Fruit fly (Drosophila melanogaster) whole organism, embryonic: Measurements from ENCODE around the gene capu.

ENCODE experiments used
- ATbp ChIP-seq: fragments of 200-800 bp; sonication (Bioruptor generic); optimal IDR thresholded peaks from 2 replicates; lab custom pipeline; 2017; ENCODE audit warnings: missing biosample characterization, mild to moderate bottlenecking, missing genetic modification characterization, missing genetic modification reagents
- Asciz ChIP-seq: fragments of 200-800 bp; sonication (Bioruptor generic); optimal IDR thresholded peaks from 2 replicates; lab custom pipeline; 2017; ENCODE audit warnings: missing biosample characterization, mild to moderate bottlenecking, missing genetic modification characterization, missing genetic modification reagents
- CG10267 ChIP-seq: fragments of 200-800 bp; sonication (Bioruptor generic); optimal IDR thresholded peaks from 2 replicates; lab custom pipeline; 2018; ENCODE audit warnings: missing biosample characterization, mild to moderate bottlenecking, missing genetic modification characterization, moderate library complexity
- CG11456 ChIP-seq: fragments of 200-800 bp; sonication (Bioruptor generic); IDR thresholded peaks from 3 replicates; pipeline ENCODE4 v1.3.6; 2022; ENCODE audit warnings: missing biosample characterization, missing genetic modification characterization
- CG12155 ChIP-seq: fragments of 200-800 bp; sonication (Bioruptor generic); optimal IDR thresholded peaks from 3 replicates; lab custom pipeline; 2016; ENCODE audit warnings: missing biosample characterization, missing genetic modification characterization
- CG12299 ChIP-seq: fragments of 200-800 bp; sonication (Bioruptor generic); optimal IDR thresholded peaks from 2 replicates; lab custom pipeline; 2018; ENCODE audit warnings: missing biosample characterization, mild to moderate bottlenecking, missing genetic modification characterization
- CG15073 ChIP-seq: fragments of 200-800 bp; sonication (Bioruptor generic); optimal IDR thresholded peaks from 2 replicates; lab custom pipeline; 2016; ENCODE audit warnings: missing biosample characterization, missing genetic modification characterization
- CG15269 ChIP-seq: fragments of 200-800 bp; sonication (Bioruptor generic); optimal IDR thresholded peaks from 2 replicates; lab custom pipeline; 2018; ENCODE audit warnings: missing biosample characterization, mild to moderate bottlenecking, missing genetic modification characterization, moderate library complexity
- CG15696 ChIP-seq: fragments of 200-800 bp; sonication (Bioruptor generic); optimal IDR thresholded peaks from 2 replicates; lab custom pipeline; 2019; ENCODE audit warnings: missing biosample characterization, mild to moderate bottlenecking, missing genetic modification characterization, moderate library complexity
- CG16813 ChIP-seq: fragments of 200-800 bp; sonication (Bioruptor generic); IDR thresholded peaks from 3 replicates; pipeline ENCODE4 v1.3.6; 2022; ENCODE audit warnings: missing biosample characterization, missing genetic modification characterization; ENCODE audit not compliant: partially characterized antibody
- CG2875 ChIP-seq: fragments of 200-800 bp; sonication (Bioruptor generic); optimal IDR thresholded peaks from 2 replicates; lab custom pipeline; 2017; ENCODE audit warnings: missing biosample characterization, mild to moderate bottlenecking, missing genetic modification characterization, missing genetic modification reagents
- CG3065 ChIP-seq: fragments of 200-800 bp; sonication (Bioruptor generic); optimal IDR thresholded peaks from 2 replicates; lab custom pipeline; 2016; ENCODE audit warnings: missing biosample characterization, missing genetic modification characterization
- CG31388 ChIP-seq: fragments of 200-800 bp; sonication (Bioruptor generic); optimal IDR thresholded peaks from 2 replicates; lab custom pipeline; 2016; ENCODE audit warnings: missing biosample characterization, missing genetic modification characterization
- CG3281 ChIP-seq: fragments of 200-800 bp; sonication (Bioruptor generic); optimal IDR thresholded peaks from 3 replicates; lab custom pipeline; 2017; ENCODE audit warnings: missing biosample characterization, mild to moderate bottlenecking, missing genetic modification characterization
- CG34376 ChIP-seq: fragments of 200-800 bp; sonication (Bioruptor generic); optimal IDR thresholded peaks from 2 replicates; lab custom pipeline; 2018; ENCODE audit warnings: missing biosample characterization, mild to moderate bottlenecking, missing genetic modification characterization
- CG34422 ChIP-seq: fragments of 200-800 bp; sonication (Bioruptor generic); IDR thresholded peaks from 3 replicates; pipeline ENCODE4 v1.3.6; 2022; ENCODE audit warnings: missing biosample characterization, missing genetic modification characterization
- CG4424 ChIP-seq: fragments of 200-800 bp; sonication (Bioruptor generic); optimal IDR thresholded peaks from 3 replicates; lab custom pipeline; 2016; ENCODE audit warnings: missing biosample characterization, missing genetic modification characterization
- CG9727 ChIP-seq: fragments of 200-800 bp; sonication (Bioruptor generic); optimal IDR thresholded peaks from 3 replicates; lab custom pipeline; 2017; ENCODE audit warnings: missing biosample characterization, mild to moderate bottlenecking, missing genetic modification characterization
- Elba2 ChIP-seq: fragments of 200-800 bp; sonication (Bioruptor generic); optimal IDR thresholded peaks from 3 replicates; lab custom pipeline; 2016; ENCODE audit warnings: missing biosample characterization, missing genetic modification characterization
- HmgZ ChIP-seq: fragments of 200-800 bp; sonication (Bioruptor generic); optimal IDR thresholded peaks from 2 replicates; lab custom pipeline; 2018; ENCODE audit warnings: missing biosample characterization, mild to moderate bottlenecking, missing genetic modification characterization
- Hmr ChIP-seq: fragments of 200-800 bp; sonication (Bioruptor generic); optimal IDR thresholded peaks from 3 replicates; lab custom pipeline; 2017; ENCODE audit warnings: mild to moderate bottlenecking, missing biosample characterization, missing genetic modification reagents, missing genetic modification characterization
- Lim3 ChIP-seq: fragments of 200-800 bp; sonication (Bioruptor generic); IDR thresholded peaks from 2 replicates; pipeline ENCODE4 v1.3.6; 2022; ENCODE audit warnings: missing biosample characterization, missing genetic modification characterization
- Med ChIP-seq: fragments of 200-800 bp; sonication (Bioruptor generic); peaks from one replicate; lab custom pipeline; 2016; ENCODE audit warnings: missing biosample characterization, missing genetic modification characterization, mild to moderate bottlenecking, inconsistent platforms, moderate library complexity
- PHDP ChIP-seq: fragments of 200-800 bp; sonication (Bioruptor generic); optimal IDR thresholded peaks from 3 replicates; lab custom pipeline; 2018; ENCODE audit warnings: missing biosample characterization, mild to moderate bottlenecking, missing genetic modification characterization, moderate library complexity
- Pdp1 ChIP-seq, 2 experiments: fragments of 200-800 bp; sonication (Bioruptor generic); optimal IDR thresholded peaks; 3 replicates each; lab custom pipeline; 2016; ENCODE audit warnings: missing biosample characterization in 2 of 2, missing genetic modification characterization in 2 of 2, mild to moderate bottlenecking in 1 of 2, moderate library complexity in 1 of 2
- Sry-δ ChIP-seq: fragments of 200-800 bp; sonication (Bioruptor generic); optimal IDR thresholded peaks from 2 replicates; lab custom pipeline; 2016; ENCODE audit warnings: missing biosample characterization, missing genetic modification characterization
- Taf1 ChIP-seq: fragments of 200-800 bp; sonication (Bioruptor generic); IDR thresholded peaks from 2 replicates; pipeline ENCODE4 v1.3.6; 2022; ENCODE audit warnings: missing biosample characterization, missing genetic modification characterization
- ac ChIP-seq: fragments of 200-800 bp; sonication (Bioruptor generic); optimal IDR thresholded peaks from 3 replicates; lab custom pipeline; 2017; ENCODE audit warnings: missing biosample characterization, mild to moderate bottlenecking, missing genetic modification characterization
- bsh ChIP-seq, 2 experiments: fragments of 200-800 bp; sonication (Bioruptor generic); optimal IDR thresholded peaks; 2 replicates each; lab custom pipeline; 2017 to 2018; ENCODE audit warnings: mild to moderate bottlenecking in 2 of 2, missing biosample characterization in 2 of 2, missing genetic modification characterization in 2 of 2, moderate library complexity in 1 of 2
- cas ChIP-seq: fragments of 200-800 bp; sonication (Bioruptor generic); IDR thresholded peaks from 2 replicates; pipeline ENCODE4 v1.3.6; 2022; ENCODE audit warnings: missing biosample characterization, missing genetic modification characterization
- chif ChIP-seq, 2 experiments: fragments of 200-800 bp; sonication (Bioruptor generic); optimal IDR thresholded peaks; 3 replicates each; lab custom pipeline; 2016; ENCODE audit warnings: missing biosample characterization in 2 of 2, missing genetic modification characterization in 2 of 2
- ci ChIP-seq: fragments of 200-800 bp; sonication (Bioruptor generic); IDR thresholded peaks from 3 replicates; pipeline ENCODE4 v1.3.6; 2022; ENCODE audit warnings: missing biosample characterization, missing genetic modification characterization
- corto ChIP-seq: fragments of 200-800 bp; sonication (Bioruptor generic); optimal IDR thresholded peaks from 2 replicates; lab custom pipeline; 2016; ENCODE audit warnings: missing biosample characterization, mild to moderate bottlenecking, missing genetic modification characterization, moderate library complexity
- dimm ChIP-seq: fragments of 200-800 bp; sonication (Bioruptor generic); IDR thresholded peaks from 2 replicates; pipeline ENCODE4 v1.3.6; 2022; ENCODE audit warnings: missing biosample characterization, missing genetic modification characterization
- dmrt11E ChIP-seq: fragments of 200-800 bp; sonication (Bioruptor generic); optimal IDR thresholded peaks from 3 replicates; lab custom pipeline; 2018; ENCODE audit warnings: missing biosample characterization, mild to moderate bottlenecking, missing genetic modification characterization, moderate library complexity
- dmrt99B ChIP-seq: fragments of 200-800 bp; sonication (Bioruptor generic); optimal IDR thresholded peaks from 2 replicates; lab custom pipeline; 2018; ENCODE audit warnings: missing biosample characterization, mild to moderate bottlenecking, missing genetic modification characterization, moderate library complexity
- dysf ChIP-seq: fragments of 200-800 bp; sonication (Bioruptor generic); IDR thresholded peaks from 3 replicates; pipeline ENCODE4 v1.3.6; 2022; ENCODE audit warnings: missing biosample characterization, missing genetic modification characterization
- esg ChIP-seq: fragments of 200-800 bp; sonication (Bioruptor generic); conservative IDR thresholded peaks from 2 replicates; pipeline ENCODE4 v1.3.6; 2022; ENCODE audit warnings: missing biosample characterization, missing genetic modification characterization
- gcm2 ChIP-seq: fragments of 200-800 bp; sonication (Bioruptor generic); optimal IDR thresholded peaks from 2 replicates; lab custom pipeline; 2016; ENCODE audit warnings: missing biosample characterization, missing genetic modification characterization
- jing ChIP-seq: fragments of 200-800 bp; sonication (Bioruptor generic); optimal IDR thresholded peaks from 2 replicates; lab custom pipeline; 2018; ENCODE audit warnings: missing biosample characterization, mild to moderate bottlenecking, missing genetic modification characterization
- knrl ChIP-seq: fragments of 200-800 bp; sonication (Bioruptor generic); IDR thresholded peaks from 3 replicates; pipeline ENCODE4 v1.3.6; 2022; ENCODE audit warnings: missing biosample characterization, missing genetic modification characterization; ENCODE audit not compliant: partially characterized antibody
- lilli ChIP-seq: fragments of 200-800 bp; sonication (Bioruptor generic); optimal IDR thresholded peaks from 3 replicates; lab custom pipeline; 2016; ENCODE audit warnings: missing biosample characterization, missing genetic modification characterization
- lov ChIP-seq, 2 experiments: fragments of 200-800 bp in 1 of 2; fragments of >200 bp in 1 of 2; sonication (Bioruptor generic) in 1 of 2; IDR thresholded peaks in 1 of 2; optimal IDR thresholded peaks in 1 of 2; 2 replicates in 1 of 2; 3 replicates in 1 of 2; pipeline versions ENCODE4 v1.3.6 to Lab custom; 2017 to 2022; ENCODE audit warnings: missing biosample characterization in 1 of 2, missing genetic modification characterization in 1 of 2
- maf-S ChIP-seq: fragments of 200-800 bp; sonication (Bioruptor generic); optimal IDR thresholded peaks from 2 replicates; lab custom pipeline; 2016; ENCODE audit warnings: missing biosample characterization, missing genetic modification characterization
- org-1 ChIP-seq: fragments of 200-800 bp; sonication (Bioruptor generic); optimal IDR thresholded peaks from 2 replicates; lab custom pipeline; 2017; ENCODE audit warnings: missing biosample characterization, missing genetic modification characterization
- pnt ChIP-seq: fragments of 200-800 bp; sonication (Bioruptor generic); optimal IDR thresholded peaks from 3 replicates; lab custom pipeline; 2016; ENCODE audit warnings: missing biosample characterization, missing genetic modification characterization
- schlank ChIP-seq: fragments of 200-800 bp; sonication (Bioruptor generic); optimal IDR thresholded peaks from 2 replicates; lab custom pipeline; 2018; ENCODE audit warnings: missing biosample characterization, mild to moderate bottlenecking, missing genetic modification characterization
- scrt ChIP-seq: fragments of 200-800 bp; sonication (Bioruptor generic); optimal IDR thresholded peaks from 2 replicates; lab custom pipeline; 2018; ENCODE audit warnings: missing biosample characterization, mild to moderate bottlenecking, missing genetic modification characterization, moderate library complexity
- sens ChIP-seq: fragments of 200-800 bp; sonication (Bioruptor generic); peaks from one replicate; lab custom pipeline; 2016; ENCODE audit warnings: missing biosample characterization, missing genetic modification characterization
- zen ChIP-seq: fragments of 200-800 bp; sonication (Bioruptor generic); optimal IDR thresholded peaks from 3 replicates; lab custom pipeline; 2018; ENCODE audit warnings: missing biosample characterization, mild to moderate bottlenecking, missing genetic modification characterization, moderate library complexity

The capu gene

DNA sequence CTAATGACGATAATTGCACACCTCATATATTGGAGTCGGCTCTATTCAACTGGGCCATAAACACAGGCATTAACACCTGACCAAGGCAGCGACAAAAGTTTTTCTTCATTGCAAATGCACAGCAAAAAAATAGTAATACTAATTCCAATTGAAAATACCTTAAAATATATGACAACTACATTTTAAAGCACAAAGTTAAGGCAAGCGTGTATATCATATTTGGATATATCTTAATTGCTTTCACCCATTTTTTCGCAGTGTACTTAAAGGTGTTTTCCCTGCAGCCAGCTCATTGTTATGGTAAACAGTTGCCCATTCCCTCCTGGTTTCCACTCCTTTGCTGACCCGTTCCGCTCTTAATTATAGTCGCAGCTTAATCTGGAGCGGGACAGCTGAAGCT, 61.7 kb downstream of the capu start (continued):
- TF ChIP-seq CG11456 (GFP tag; lab: Robert Waterston, UW), result no peak
- TF ChIP-seq chif (GFP tag; optimal IDR thresholded peaks at IDR 0.05; lab: Kevin White, UChicago), result peak in 1 of 2 experiments; percentile 67
- no peak for TF ChIP-seq lov (optimal IDR thresholded peaks at IDR 0.05; lab: Kevin White, UChicago)
- peak; percentile 71; the same call in 1 of the 3 replicates for TF ChIP-seq lov (GFP tag; IDR thresholded peaks at IDR 0.05; lab: Robert Waterston, UW)
- TF ChIP-seq Taf1 (GFP tag; lab: Robert Waterston, UW), result no peak
- peak; percentile 9 for TF ChIP-seq jing
- peak; percentile 22 for TF ChIP-seq CG3065 (GFP tag; lab: Kevin White, UChicago)
- TF ChIP-seq CG15696, result peak; percentile 31
- peak; percentile 47 for TF ChIP-seq dmrt99B (tag; lab: Kevin White, UChicago)
- 0 out of 3 replicates have a peak, but pooled peaks have one; percentile 41 for TF ChIP-seq CG34422
- TF ChIP-seq CG34376 (GFP tag; lab: Kevin White, UChicago), result no peak
- no peak for TF ChIP-seq CG12299 (tag; lab: Kevin White, UChicago)
- TF ChIP-seq dimm (GFP tag; lab: Robert Waterston, UW), result no peak
- peak; percentile 38 for TF ChIP-seq CG4424 (GFP tag; lab: Kevin White, UChicago)
- TF ChIP-seq ac (GFP tag; lab: Kevin White, UChicago), result no peak
- no peak for TF ChIP-seq CG3281 (GFP tag; lab: Kevin White, UChicago)
- TF ChIP-seq Sry-δ (GFP tag; lab: Kevin White, UChicago), result no peak
- TF ChIP-seq PHDP (tag; lab: Kevin White, UChicago), result no peak
- TF ChIP-seq lilli, result peak; percentile 5
- no peak for TF ChIP-seq CG15073 (GFP tag; lab: Kevin White, UChicago)
- TF ChIP-seq pnt (GFP tag; lab: Kevin White, UChicago), result peak; percentile 8
- no peak for TF ChIP-seq scrt
- TF ChIP-seq CG10267 (tag; lab: Kevin White, UChicago), result peak; percentile 32
- TF ChIP-seq knrl, result no peak
- 0 out of 3 replicates have a peak, but pooled peaks have one; percentile 40 for TF ChIP-seq ci (GFP tag; lab: Robert Waterston, UW)
- TF ChIP-seq bsh (GFP tag; optimal IDR thresholded peaks at IDR 0.05; lab: Kevin White, UChicago), result peak in 1 of 2 experiments; percentile 64
- TF ChIP-seq gcm2 (GFP tag; lab: Kevin White, UChicago), result no peak
- TF ChIP-seq corto (GFP tag; lab: Kevin White, UChicago), result no peak
- TF ChIP-seq CG9727, result peak; percentile 55
- no peak for TF ChIP-seq CG12155
- TF ChIP-seq ATbp (GFP tag; lab: Kevin White, UChicago), result peak; percentile 15
- TF ChIP-seq CG31388 (GFP tag; lab: Kevin White, UChicago), result no peak
- no peak for TF ChIP-seq CG16813 (GFP tag; lab: Robert Waterston, UW)
- no peak for TF ChIP-seq cas
- peak; percentile 76 for TF ChIP-seq dmrt11E
- TF ChIP-seq esg (GFP tag; lab: Robert Waterston, UW), result peak; percentile 39; the same call in 1 of the 2 replicates
- no peak for TF ChIP-seq Asciz (GFP tag; lab: Kevin White, UChicago)
- no peak for TF ChIP-seq org-1 (GFP tag; lab: Kevin White, UChicago)
- TF ChIP-seq Pdp1 (GFP tag; optimal IDR thresholded peaks at IDR 0.05; lab: Kevin White, UChicago), result peak; percentile 10 to 26
- no peak for TF ChIP-seq Elba2
- peak; percentile 67 for TF ChIP-seq Med (GFP tag; lab: Kevin White, UChicago)
- 0 out of 3 replicates have a peak, but pooled peaks have one; percentile 14 for TF ChIP-seq dysf (GFP tag; lab: Robert Waterston, UW)
- TF ChIP-seq schlank, result no peak
- peak; percentile 93 for TF ChIP-seq sens (GFP tag; lab: Kevin White, UChicago)
- TF ChIP-seq zen, result peak; percentile 51
- TF ChIP-seq HmgZ, result no peak
- no peak for TF ChIP-seq Lim3 (GFP tag; lab: Robert Waterston, UW)
- TF ChIP-seq CG15269, result no peak
- TF ChIP-seq CG2875 (GFP tag; lab: Kevin White, UChicago), result no peak
- TF ChIP-seq maf-S (GFP tag; lab: Kevin White, UChicago), result no peak
- TF ChIP-seq Hmr, result no peak
